Worm (Caenorhabditis elegans) whole organism, young adult: Measurements from ENCODE around the gene R13A1.3.

ENCODE experiments used
- K12H6.12 ChIP-seq: fragments of 200-800 bp; sonication (Bioruptor generic); optimal IDR thresholded peaks from 2 replicates; lab custom pipeline; 2018; ENCODE audit warnings: mild to moderate bottlenecking, missing genetic modification characterization, missing compliant biosample characterization
- akir-1 ChIP-seq: fragments of 200-800 bp; sonication (Bioruptor generic); optimal IDR thresholded peaks from 2 replicates; lab custom pipeline; 2018; ENCODE audit warnings: mild to moderate bottlenecking, missing genetic modification characterization, moderate library complexity, missing compliant biosample characterization
- rcor-1 ChIP-seq: fragments of 200-800 bp; sonication (Bioruptor generic); IDR thresholded peaks from 2 replicates; pipeline ENCODE4 v1.3.6; 2022; ENCODE audit warnings: missing genetic modification reagents, missing genetic modification characterization, missing compliant biosample characterization
- rec-8 ChIP-seq, 2 experiments: sonication (generic microtip); optimal IDR thresholded peaks; 2 replicates each; lab custom pipeline; 2016; ENCODE audit warnings: mild to moderate bottlenecking in 2 of 2, missing genetic modification characterization in 2 of 2, missing genetic modification reagents in 2 of 2, missing genotype in 2 of 2, missing biosample characterization in 1 of 2, missing compliant biosample characterization in 1 of 2, moderate library complexity in 1 of 2
- snpc-3.4 ChIP-seq: sonication (generic microtip); optimal IDR thresholded peaks from 2 replicates; lab custom pipeline; 2017; ENCODE audit warnings: missing genetic modification characterization, mild to moderate bottlenecking, missing compliant biosample characterization, antibody characterized with exemption, moderate library complexity, missing genotype, missing genetic modification reagents
- snpc-4 ChIP-seq, 5 experiments: fragments of 150-350 bp in 1 of 5; sonication (generic microtip) in 4 of 5; optimal IDR thresholded peaks; 2 replicates each; lab custom pipeline; 2014 to 2018; ENCODE audit warnings: missing genetic modification characterization in 5 of 5, missing biosample characterization in 3 of 5, antibody characterized with exemption in 2 of 5, mild to moderate bottlenecking in 2 of 5, missing compliant biosample characterization in 2 of 5, missing genotype in 2 of 5, moderate library complexity in 2 of 5, missing genetic modification reagents in 1 of 5
- zfh-2 ChIP-seq: fragments of 200-800 bp; sonication (Bioruptor generic); conservative IDR thresholded peaks from 2 replicates; pipeline ENCODE4 v1.3.6; 2022; ENCODE audit warnings: missing genetic modification reagents, missing genetic modification characterization, missing compliant biosample characterization

- TF ChIP-seq rcor-1 (GFP tag; lab: Robert Waterston, UW) (no peak), snpc-4 (GFP tag; optimal IDR thresholded peaks at IDR 0.05; lab: Kevin White, UChicago) (no peak), snpc-4 (tag; optimal IDR thresholded peaks at IDR 0.05; lab: Kevin White, UChicago) (no peak), akir-1 (no peak), snpc-3.4 (tag; lab: Kevin White, UChicago) (no peak), zfh-2 (GFP tag; lab: Robert Waterston, UW) (no peak), K12H6.12 (tag; lab: Kevin White, UChicago) (no peak), rec-8 (tag; optimal IDR thresholded peaks at IDR 0.05; lab: Kevin White, UChicago) (no peak)
Measured at ce11 chrIV:7175346-7175745, 28.4 kb upstream of the R13A1.3 start, which contains the start of gene C42D4.19.
